Fruit fly (Drosophila melanogaster): ENCODE results near the gene stnA.

- no peak for TF ChIP-seq h (optimal IDR thresholded peaks at IDR 0.05)
- no peak for TF ChIP-seq psq (optimal IDR thresholded peaks at IDR 0.05)
- no peak for TF ChIP-seq Myc (optimal IDR thresholded peaks at IDR 0.05)
- no peak for TF ChIP-seq insv (optimal IDR thresholded peaks at IDR 0.05)
- TF ChIP-seq Sin3A (optimal IDR thresholded peaks at IDR 0.05), result no peak
Measured at dm6 chrX:22945021-22945420, 59.4 kb downstream of the stnA start, which contains the start of gene Cnep1r1.
